Fruit fly (Drosophila melanogaster) Kc167 (cell line): ENCODE measurements around the gene CG14840.

Source experiments
- Myc ChIP-seq: fragments of >200 bp; optimal IDR thresholded peaks from 2 replicates; lab custom pipeline; 2017; ENCODE audit warnings: missing external identifiers
- h ChIP-seq: fragments of >200 bp; optimal IDR thresholded peaks from 3 replicates; lab custom pipeline; 2018; ENCODE audit warnings: missing external identifiers
- psq ChIP-seq: fragments of >200 bp; optimal IDR thresholded peaks from 2 replicates; lab custom pipeline; 2017; ENCODE audit warnings: missing external identifiers

DNA sequence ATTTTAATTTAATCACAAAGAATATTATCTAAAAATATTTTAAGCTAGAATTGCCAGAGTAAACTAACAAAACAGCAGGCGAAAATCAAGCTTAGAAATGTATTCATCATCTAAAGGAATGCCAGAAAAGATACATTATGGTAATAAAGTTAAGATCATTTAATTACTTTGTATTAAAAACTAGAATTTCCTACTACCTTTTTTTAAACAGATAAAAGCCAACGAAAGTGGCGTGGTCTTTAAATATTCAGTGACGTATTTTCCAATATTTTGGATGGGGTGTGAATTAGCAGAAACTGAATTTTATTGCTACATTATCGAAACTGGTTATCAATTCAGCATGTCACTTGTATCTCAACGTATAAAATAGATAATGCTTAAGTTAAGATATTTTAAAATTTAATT, 31.3 kb upstream of the CG14840 start:
- no peak for TF ChIP-seq h (lab: Kevin White, UChicago)
- TF ChIP-seq psq (lab: Kevin White, UChicago): no peak
- TF ChIP-seq Myc (lab: Kevin White, UChicago): no peak
